Fruit fly (Drosophila melanogaster) whole organism, prepupa: ENCODE results near the gene Evi5.

Source experiments
- CG11294 ChIP-seq: fragments of 200-800 bp; sonication (Bioruptor generic); IDR thresholded peaks from 2 replicates; pipeline ENCODE4 v1.3.6; 2022; ENCODE audit warnings: missing biosample characterization, missing genetic modification characterization
- CG11902 ChIP-seq: fragments of 200-800 bp; sonication (Bioruptor generic); optimal IDR thresholded peaks from 3 replicates; lab custom pipeline; 2016; ENCODE audit warnings: missing biosample characterization, missing genetic modification characterization
- CG1621 ChIP-seq: fragments of 200-800 bp; sonication (Bioruptor generic); optimal IDR thresholded peaks from 3 replicates; lab custom pipeline; 2018; ENCODE audit warnings: missing biosample characterization, mild to moderate bottlenecking, missing genetic modification characterization
- CG16779 ChIP-seq: fragments of 200-800 bp; sonication (Bioruptor generic); optimal IDR thresholded peaks from 3 replicates; lab custom pipeline; 2017; ENCODE audit warnings: missing biosample characterization, mild to moderate bottlenecking, missing genetic modification characterization
- CG3032 ChIP-seq: fragments of 200-800 bp; optimal IDR thresholded peaks from 2 replicates; lab custom pipeline; 2019; ENCODE audit warnings: missing biosample characterization, mild to moderate bottlenecking, missing genetic modification characterization, moderate library complexity
- CG32006 ChIP-seq: fragments of 200-800 bp; sonication (Bioruptor generic); optimal IDR thresholded peaks from 3 replicates; lab custom pipeline; 2017; ENCODE audit warnings: missing biosample characterization, mild to moderate bottlenecking, missing genetic modification characterization
- CG34406 ChIP-seq: fragments of 200-800 bp; sonication (Bioruptor generic); optimal IDR thresholded peaks from 3 replicates; lab custom pipeline; 2016; ENCODE audit warnings: missing biosample characterization, missing genetic modification characterization
- CG3919 ChIP-seq: fragments of 200-800 bp; sonication (Bioruptor generic); optimal IDR thresholded peaks from 3 replicates; lab custom pipeline; 2016; ENCODE audit warnings: missing biosample characterization, missing genetic modification characterization
- CG6163 ChIP-seq: fragments of 200-800 bp; sonication (Bioruptor generic); IDR thresholded peaks from 3 replicates; pipeline ENCODE4 v1.3.6; 2022; ENCODE audit warnings: missing biosample characterization, missing genetic modification characterization
- CG6276 ChIP-seq: fragments of 200-800 bp; sonication (Bioruptor generic); optimal IDR thresholded peaks from 2 replicates; lab custom pipeline; 2017; ENCODE audit warnings: missing biosample characterization, mild to moderate bottlenecking, missing genetic modification characterization
- CG6792 ChIP-seq: fragments of 200-800 bp; sonication (Bioruptor generic); optimal IDR thresholded peaks from 3 replicates; lab custom pipeline; 2016; ENCODE audit warnings: missing biosample characterization, missing genetic modification characterization
- CG6808 ChIP-seq: fragments of 200-800 bp; sonication (Bioruptor generic); optimal IDR thresholded peaks from 3 replicates; lab custom pipeline; 2017; ENCODE audit warnings: missing biosample characterization, missing genetic modification characterization, mild to moderate bottlenecking, moderate library complexity, missing genetic modification reagents
- CG6854 ChIP-seq: fragments of 200-800 bp; sonication (Bioruptor generic); optimal IDR thresholded peaks from 2 replicates; lab custom pipeline; 2017; ENCODE audit warnings: missing biosample characterization, mild to moderate bottlenecking, missing genetic modification characterization
- CG7368 ChIP-seq: fragments of 200-800 bp; sonication (Bioruptor generic); optimal IDR thresholded peaks from 3 replicates; lab custom pipeline; 2016; ENCODE audit warnings: missing biosample characterization, missing genetic modification characterization
- CG8119 ChIP-seq: fragments of 200-800 bp; sonication (Bioruptor generic); IDR thresholded peaks from 3 replicates; pipeline ENCODE4 v1.3.6; 2022; ENCODE audit warnings: missing biosample characterization, missing genetic modification characterization
- CG8632 ChIP-seq: fragments of 200-800 bp; sonication (Bioruptor generic); optimal IDR thresholded peaks from 3 replicates; lab custom pipeline; 2016; ENCODE audit warnings: missing biosample characterization, missing genetic modification characterization
- CG9139 ChIP-seq: fragments of 200-800 bp; sonication (Bioruptor generic); optimal IDR thresholded peaks from 3 replicates; lab custom pipeline; 2017; ENCODE audit warnings: missing biosample characterization, mild to moderate bottlenecking, missing genetic modification characterization
- Eip75B ChIP-seq: fragments of 200-800 bp; sonication (Bioruptor generic); optimal IDR thresholded peaks from 3 replicates; lab custom pipeline; 2016; ENCODE audit warnings: missing biosample characterization, missing genetic modification characterization
- Eip78C ChIP-seq: fragments of 200-800 bp; sonication (Bioruptor generic); peaks from one replicate; lab custom pipeline; 2016; ENCODE audit warnings: missing biosample characterization, missing genetic modification characterization
- Eip93F ChIP-seq: fragments of 200-800 bp; sonication (Bioruptor generic); optimal IDR thresholded peaks from 2 replicates; lab custom pipeline; 2016; ENCODE audit warnings: missing biosample characterization, mild to moderate bottlenecking, missing genetic modification characterization
- Hr39 ChIP-seq: fragments of 200-800 bp; sonication (Bioruptor generic); optimal IDR thresholded peaks from 2 replicates; lab custom pipeline; 2016; ENCODE audit warnings: missing biosample characterization, missing genetic modification characterization
- Lpt ChIP-seq: fragments of 200-800 bp; sonication (Bioruptor generic); optimal IDR thresholded peaks from 3 replicates; lab custom pipeline; 2016; ENCODE audit warnings: missing biosample characterization, missing genetic modification characterization
- OdsH ChIP-seq: fragments of 200-800 bp; sonication (Bioruptor generic); optimal IDR thresholded peaks from 3 replicates; lab custom pipeline; 2016; ENCODE audit warnings: missing biosample characterization, missing genetic modification characterization
- Smox ChIP-seq: fragments of 200-800 bp; sonication (Bioruptor generic); optimal IDR thresholded peaks from 3 replicates; lab custom pipeline; 2016; ENCODE audit warnings: missing biosample characterization, missing genetic modification characterization
- Sox14 ChIP-seq: fragments of 200-800 bp; sonication (Bioruptor generic); optimal IDR thresholded peaks from 3 replicates; lab custom pipeline; 2016; ENCODE audit warnings: missing biosample characterization, missing genetic modification characterization
- achi ChIP-seq: fragments of 200-800 bp; sonication (Bioruptor generic); optimal IDR thresholded peaks from 3 replicates; lab custom pipeline; 2016; ENCODE audit warnings: missing biosample characterization, missing genetic modification characterization
- cyc ChIP-seq: fragments of 200-800 bp; sonication (Bioruptor generic); optimal IDR thresholded peaks from 3 replicates; lab custom pipeline; 2016; ENCODE audit warnings: missing biosample characterization, missing genetic modification characterization
- dac ChIP-seq: fragments of 200-800 bp; sonication (Bioruptor generic); optimal IDR thresholded peaks from 2 replicates; lab custom pipeline; 2017; ENCODE audit warnings: missing biosample characterization, mild to moderate bottlenecking, missing genetic modification characterization
- eg ChIP-seq: fragments of 200-800 bp; sonication (Bioruptor generic); IDR thresholded peaks from 3 replicates; pipeline ENCODE4 v1.3.6; 2022; ENCODE audit warnings: missing biosample characterization, missing genetic modification characterization
- fkh ChIP-seq: fragments of 200-800 bp; sonication (Bioruptor generic); optimal IDR thresholded peaks from 3 replicates; lab custom pipeline; 2017; ENCODE audit warnings: missing biosample characterization, mild to moderate bottlenecking, missing genetic modification characterization, moderate library complexity
- lz ChIP-seq: fragments of 200-800 bp; sonication (Bioruptor generic); optimal IDR thresholded peaks from 3 replicates; lab custom pipeline; 2016; ENCODE audit warnings: missing biosample characterization, missing genetic modification characterization
- net ChIP-seq: fragments of 200-800 bp; sonication (Bioruptor generic); optimal IDR thresholded peaks from 3 replicates; lab custom pipeline; 2016; ENCODE audit warnings: missing biosample characterization, missing genetic modification characterization
- pdm3 ChIP-seq: fragments of 200-800 bp; sonication (Bioruptor generic); optimal IDR thresholded peaks from 3 replicates; lab custom pipeline; 2016; ENCODE audit warnings: missing biosample characterization, missing genetic modification characterization
- salr ChIP-seq, 2 experiments: fragments of 200-800 bp; sonication (Bioruptor generic); optimal IDR thresholded peaks; 3 replicates each; lab custom pipeline; 2016 to 2018; ENCODE audit warnings: missing biosample characterization in 2 of 2, missing genetic modification characterization in 2 of 2, mild to moderate bottlenecking in 1 of 2
- spab ChIP-seq: fragments of 200-800 bp; sonication (Bioruptor generic); optimal IDR thresholded peaks from 2 replicates; lab custom pipeline; 2017; ENCODE audit warnings: missing biosample characterization, mild to moderate bottlenecking, missing genetic modification characterization, missing genetic modification reagents
- ss ChIP-seq, 2 experiments: fragments of 200-800 bp; sonication (Bioruptor generic); optimal IDR thresholded peaks; 2 replicates in 1 of 2; 3 replicates in 1 of 2; lab custom pipeline; 2017 to 2018; ENCODE audit warnings: mild to moderate bottlenecking in 2 of 2, missing biosample characterization in 2 of 2, missing genetic modification characterization in 2 of 2, moderate library complexity in 1 of 2
- svp ChIP-seq: fragments of 200-800 bp; sonication (Bioruptor generic); peaks from one replicate; lab custom pipeline; 2016; ENCODE audit warnings: missing biosample characterization, missing genetic modification characterization
- topi ChIP-seq: fragments of 200-800 bp; sonication (Bioruptor generic); optimal IDR thresholded peaks from 3 replicates; lab custom pipeline; 2016; ENCODE audit warnings: missing biosample characterization, missing genetic modification characterization

Gene Evi5

DNA sequence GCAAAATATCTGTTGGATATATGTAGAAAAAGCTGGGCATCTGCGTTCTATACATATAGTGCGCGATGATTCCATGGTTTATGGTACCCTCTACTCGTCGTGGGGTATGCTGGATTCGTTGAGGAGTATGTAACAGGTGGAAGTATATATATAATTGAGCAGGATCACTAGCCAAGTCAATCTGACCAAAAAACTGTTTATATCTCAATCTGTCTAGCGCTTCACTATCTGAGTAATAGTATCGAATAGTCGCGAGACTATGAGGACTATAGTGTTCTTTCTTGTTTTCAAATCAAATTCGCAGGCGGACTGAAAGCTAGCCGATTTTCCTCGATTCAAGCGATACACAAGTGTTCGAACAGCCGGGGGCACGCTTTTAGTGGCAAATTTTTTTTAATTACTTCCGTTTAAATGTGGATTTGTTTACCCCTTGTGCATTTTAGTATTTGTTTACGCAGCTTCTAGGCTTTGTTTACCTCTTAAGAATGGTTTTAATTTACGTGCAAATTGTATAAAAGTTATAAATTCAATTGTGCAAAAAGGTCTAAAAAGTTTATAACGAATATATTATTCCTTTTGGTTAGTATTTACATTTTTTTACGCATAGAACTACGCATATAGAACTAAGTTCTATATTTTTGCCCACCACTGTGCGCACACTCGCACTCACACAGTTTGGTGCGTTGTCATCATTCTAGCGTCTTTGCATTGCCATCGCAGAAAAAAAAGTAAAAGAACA, 63.4 kb downstream of the Evi5 start (continued):
- no peak for TF ChIP-seq svp (GFP tag; lab: Kevin White, UChicago)
- peak; percentile 31 for TF ChIP-seq CG8632 (GFP tag; lab: Kevin White, UChicago)
- TF ChIP-seq achi (GFP tag; lab: Kevin White, UChicago): peak; percentile 56
- TF ChIP-seq OdsH: peak; percentile 63
- peak; percentile 70 for TF ChIP-seq Sox14 (GFP tag; lab: Kevin White, UChicago)
- TF ChIP-seq Hr39 (GFP tag; lab: Kevin White, UChicago): peak; percentile 60
- TF ChIP-seq pdm3: peak; percentile 65
- peak; percentile 87 for TF ChIP-seq CG32006 (GFP tag; lab: Kevin White, UChicago)
- peak; percentile 83 for TF ChIP-seq CG8119
- peak; percentile 43 for TF ChIP-seq CG16779 (tag; lab: Kevin White, UChicago)
- TF ChIP-seq spab (GFP tag; lab: Kevin White, UChicago): peak; percentile 42
- peak; percentile 94 for TF ChIP-seq eg (GFP tag; lab: Robert Waterston, UW)
- peak in 1 of 2 experiments; percentile 59 for TF ChIP-seq salr (GFP tag; optimal IDR thresholded peaks at IDR 0.05; lab: Kevin White, UChicago)
- no peak for TF ChIP-seq CG6854 (GFP tag; lab: Kevin White, UChicago)
- peak; percentile 42 for TF ChIP-seq CG7368 (GFP tag; lab: Kevin White, UChicago)
- TF ChIP-seq dac (GFP tag; lab: Kevin White, UChicago): peak; percentile 44
- TF ChIP-seq Smox (GFP tag; lab: Kevin White, UChicago): peak; percentile 41
- TF ChIP-seq CG11294 (GFP tag; lab: Robert Waterston, UW): peak; percentile 73
- peak; percentile 83 for TF ChIP-seq CG6276 (GFP tag; lab: Kevin White, UChicago)
- peak; percentile 44 for TF ChIP-seq topi (GFP tag; lab: Kevin White, UChicago)
- TF ChIP-seq cyc (GFP tag; lab: Kevin White, UChicago): peak; percentile 50
- peak; percentile 91 for TF ChIP-seq CG6163 (GFP tag; lab: Robert Waterston, UW)
- peak; percentile 66 for TF ChIP-seq CG3919 (GFP tag; lab: Kevin White, UChicago)
- peak; percentile 38 for TF ChIP-seq CG3032 (tag; lab: Kevin White, UChicago)
- peak; percentile 2 for TF ChIP-seq CG11902 (GFP tag; lab: Kevin White, UChicago)
- TF ChIP-seq lz: peak; percentile 38
- TF ChIP-seq CG34406: peak; percentile 52
- peak; percentile 57 for TF ChIP-seq net (GFP tag; lab: Kevin White, UChicago)
- peak; percentile 5 for TF ChIP-seq fkh (GFP tag; lab: Kevin White, UChicago)
- peak; percentile 68 for TF ChIP-seq Eip75B (GFP tag; lab: Kevin White, UChicago)
- TF ChIP-seq CG6808: peak; percentile 45

DNA sequence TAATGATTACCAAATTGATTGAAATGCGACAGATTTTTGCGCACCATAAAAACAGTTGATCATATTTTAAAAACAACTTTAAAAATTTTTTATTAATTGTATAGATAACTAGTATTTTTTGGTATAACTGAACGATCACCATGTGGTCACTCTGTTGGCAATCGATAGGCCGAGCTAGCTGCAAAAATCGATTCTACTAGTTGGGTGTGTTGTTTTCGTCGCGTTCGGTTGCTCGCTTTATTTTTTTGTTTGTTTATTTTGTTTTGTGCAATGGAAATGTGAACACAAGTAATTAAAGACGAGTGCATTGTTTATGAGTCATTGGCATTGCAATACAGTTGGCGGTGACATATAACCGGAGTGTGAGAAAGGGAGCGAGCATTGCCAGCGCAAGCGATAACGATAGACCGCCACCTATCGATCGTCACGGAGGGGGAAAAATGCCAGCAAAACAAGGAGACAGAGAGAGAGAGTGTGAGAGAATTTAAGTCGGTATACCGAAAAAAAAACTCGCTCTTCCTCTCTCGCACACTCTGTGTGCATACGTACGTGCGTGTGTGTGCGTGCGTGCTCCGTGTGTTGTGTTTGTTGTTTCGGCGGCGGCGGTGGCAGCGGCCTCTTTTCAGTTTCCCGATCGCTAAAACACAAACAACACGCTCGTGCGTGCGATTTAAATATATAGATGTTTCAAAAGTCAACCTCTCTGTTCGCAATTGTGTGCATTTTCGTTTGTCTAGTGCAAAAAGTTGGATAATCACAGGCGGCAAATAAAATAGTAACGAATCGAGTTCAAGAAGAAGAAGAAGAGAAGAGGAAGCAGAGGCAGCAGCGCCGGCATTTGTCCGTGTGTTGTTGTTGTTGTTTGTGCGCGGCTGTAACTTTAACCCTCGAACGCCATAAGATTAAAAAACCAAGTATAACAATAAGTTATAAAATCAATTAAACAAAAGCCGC, 64.4 kb downstream of the Evi5 start:
- TF ChIP-seq ss (GFP tag; optimal IDR thresholded peaks at IDR 0.05; lab: Kevin White, UChicago): peak in 1 of 2 experiments; percentile 28
- no peak for TF ChIP-seq CG9139 (GFP tag; lab: Kevin White, UChicago)
- TF ChIP-seq CG6854 (GFP tag; lab: Kevin White, UChicago): peak; percentile 32
- TF ChIP-seq CG6808: no peak
- TF ChIP-seq svp (GFP tag; lab: Kevin White, UChicago): peak; percentile 48
- TF ChIP-seq CG6276 (GFP tag; lab: Kevin White, UChicago): peak; percentile 36
- TF ChIP-seq CG6163 (GFP tag; lab: Robert Waterston, UW): peak; percentile 45; the same call in 1 of the 3 replicates
- peak; percentile 16 for TF ChIP-seq Eip78C (GFP tag; lab: Kevin White, UChicago)
- TF ChIP-seq Eip93F (GFP tag; lab: Kevin White, UChicago): no peak
- 0 out of 3 replicates have a peak, but pooled peaks have one; percentile 7 for TF ChIP-seq eg (GFP tag; lab: Robert Waterston, UW)
- TF ChIP-seq spab (GFP tag; lab: Kevin White, UChicago): no peak
- peak; percentile 40 for TF ChIP-seq Lpt (GFP tag; lab: Kevin White, UChicago)
- peak; percentile 9 for TF ChIP-seq CG1621 (tag; lab: Kevin White, UChicago)
- TF ChIP-seq fkh (GFP tag; lab: Kevin White, UChicago): peak; percentile 76
- no peak for TF ChIP-seq CG6792 (GFP tag; lab: Kevin White, UChicago)
